Fruit fly (Drosophila melanogaster): ENCODE measurements around the gene Phae2.

The Phae2 gene

DNA sequence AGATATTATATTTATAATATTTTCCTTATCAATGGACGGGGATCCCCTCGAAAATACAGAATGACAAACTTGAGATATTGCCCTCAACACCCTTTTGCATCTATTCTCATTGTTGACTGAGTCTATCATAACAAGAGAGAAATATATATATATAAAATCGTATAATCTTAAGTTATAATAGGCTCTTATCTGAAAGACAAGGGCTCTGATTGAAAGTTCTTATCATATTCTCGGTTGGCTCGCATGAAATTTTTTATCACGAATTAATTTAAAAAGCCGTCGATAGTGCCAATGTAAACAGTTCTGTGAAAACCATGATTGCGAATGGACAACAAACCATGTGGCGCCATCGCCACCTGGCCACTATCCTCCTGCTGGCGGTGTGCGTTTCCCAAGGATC is at the start of gene Phae2:
Gene Phae2, plus strand, starts transcription at position 301 of the 400 bp plus-strand sequence.
- no peak for TF ChIP-seq CTCF (optimal IDR thresholded peaks at IDR 0.05)
- TF ChIP-seq CG8478 (optimal IDR thresholded peaks at IDR 0.05): no peak

DNA sequence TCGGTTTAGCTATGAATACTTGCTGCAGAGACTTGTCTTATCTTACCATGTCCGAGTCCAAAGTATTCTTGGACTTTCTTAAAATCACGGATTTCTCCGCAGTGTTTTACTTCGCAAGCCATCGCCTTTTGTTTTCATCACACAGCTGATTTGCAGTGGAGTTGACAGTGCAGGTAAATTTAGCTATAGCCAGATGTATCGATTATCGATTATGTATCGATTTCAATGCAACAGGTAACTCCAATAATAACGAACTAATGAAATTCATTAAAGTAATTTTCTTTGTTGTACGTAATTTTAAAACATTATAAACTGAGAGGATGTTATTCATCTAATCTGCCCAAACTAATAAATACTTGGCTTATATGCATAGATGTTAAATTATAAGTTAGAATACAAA is 47.9 kb upstream of the Phae2 start, which contains the start of gene Rab3-GAP:
Gene Rab3-GAP, minus strand, starts transcription at position 150 of the 400 bp plus-strand sequence.
- TF ChIP-seq CG8478 (optimal IDR thresholded peaks at IDR 0.05) (no peak), CTCF (optimal IDR thresholded peaks at IDR 0.05) (no peak)

DNA sequence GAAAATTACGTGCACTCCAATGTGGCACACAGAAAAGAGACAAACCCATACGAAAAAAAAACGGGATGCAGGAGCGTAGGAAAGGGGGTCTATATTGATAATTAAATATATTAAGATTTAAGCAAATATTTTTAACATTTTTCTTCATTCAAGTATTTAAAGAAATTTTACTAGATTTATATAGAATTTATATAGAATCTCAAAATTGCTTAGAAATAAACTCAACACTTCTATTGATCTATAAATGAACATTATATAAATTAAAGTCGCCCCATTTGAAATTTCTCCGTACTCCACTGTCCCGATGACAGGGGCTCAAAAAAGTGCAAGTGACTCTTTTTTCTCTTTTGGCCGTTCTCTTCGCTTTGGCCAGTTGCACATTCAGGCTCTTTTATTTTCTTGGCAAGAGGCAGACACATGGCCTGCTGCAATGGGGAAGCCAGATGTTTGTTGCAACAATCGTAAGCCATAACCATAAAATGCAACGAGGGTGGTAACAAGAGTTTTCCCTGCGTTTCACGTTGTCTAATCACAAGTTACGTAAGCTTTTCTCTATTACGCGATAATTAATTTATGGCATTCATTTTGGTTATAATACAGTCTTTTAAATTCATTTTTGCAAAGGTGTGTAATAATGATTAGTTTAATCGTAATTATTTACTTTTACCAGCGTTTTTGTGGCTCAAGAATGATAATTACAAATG is 45.1 kb upstream of the Phae2 start:
- TF ChIP-seq CG8478 (optimal IDR thresholded peaks at IDR 0.05): no peak
- TF ChIP-seq CTCF (optimal IDR thresholded peaks at IDR 0.05): no peak

DNA sequence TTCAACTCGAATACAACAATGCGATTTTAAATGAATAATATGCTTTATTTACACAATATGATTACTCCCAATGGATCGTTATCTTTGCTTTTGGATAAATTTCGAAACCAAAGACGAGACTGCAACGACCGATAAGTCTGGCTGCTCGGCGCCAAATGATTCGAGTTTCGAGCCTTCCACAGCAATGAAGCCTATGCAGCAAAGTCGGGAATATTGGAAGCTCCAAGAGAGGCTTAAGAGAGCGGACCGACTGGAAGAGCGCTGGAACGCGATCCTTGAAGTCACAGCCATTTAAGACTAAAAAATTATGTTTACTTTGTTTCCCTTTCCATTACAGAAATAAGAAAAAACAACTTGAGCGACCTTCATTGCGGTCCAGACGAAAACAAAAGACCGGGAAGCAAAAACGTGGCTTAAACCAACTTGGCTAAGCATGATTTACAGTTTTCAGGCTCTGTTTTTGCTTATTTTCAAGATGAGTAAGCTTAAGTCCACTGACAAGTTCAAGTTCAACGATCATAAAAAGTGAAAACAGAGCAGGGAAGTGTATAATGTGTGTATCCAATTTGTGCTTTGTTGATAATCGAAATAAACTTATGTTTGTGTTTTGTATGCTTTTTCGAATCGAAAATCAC is 44.2 kb upstream of the Phae2 start, which contains the start of gene firl:
Gene firl, minus strand, starts transcription at position 159 of the 635 bp plus-strand sequence.
- TF ChIP-seq CTCF (optimal IDR thresholded peaks at IDR 0.05) (no peak), CG8478 (optimal IDR thresholded peaks at IDR 0.05) (no peak)

DNA sequence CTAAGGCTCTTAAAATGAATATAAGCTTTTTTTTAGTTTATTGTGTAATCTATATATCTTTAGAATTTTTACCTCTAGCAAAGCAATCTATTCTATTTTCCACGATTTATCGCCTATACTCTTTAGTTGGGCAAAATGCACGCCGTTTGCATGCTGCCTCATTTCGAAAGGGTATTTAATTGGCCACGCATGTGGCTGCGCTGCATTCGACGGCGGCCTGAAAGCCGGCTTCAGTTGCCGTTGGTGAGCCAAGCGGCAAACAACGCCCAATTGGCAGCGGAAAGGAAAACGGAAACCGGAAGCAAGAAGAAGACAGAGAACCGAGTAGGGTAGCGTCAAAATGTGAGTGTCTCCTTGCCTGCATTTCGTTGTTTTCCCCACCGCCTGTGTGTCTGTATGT is 35.1 kb upstream of the Phae2 start, which contains the start of gene CG14947:
Gene CG14947, plus strand, starts transcription at position 251 of the 400 bp plus-strand sequence.
- TF ChIP-seq CTCF (optimal IDR thresholded peaks at IDR 0.05) (no peak), CG8478 (optimal IDR thresholded peaks at IDR 0.05) (no peak)

DNA sequence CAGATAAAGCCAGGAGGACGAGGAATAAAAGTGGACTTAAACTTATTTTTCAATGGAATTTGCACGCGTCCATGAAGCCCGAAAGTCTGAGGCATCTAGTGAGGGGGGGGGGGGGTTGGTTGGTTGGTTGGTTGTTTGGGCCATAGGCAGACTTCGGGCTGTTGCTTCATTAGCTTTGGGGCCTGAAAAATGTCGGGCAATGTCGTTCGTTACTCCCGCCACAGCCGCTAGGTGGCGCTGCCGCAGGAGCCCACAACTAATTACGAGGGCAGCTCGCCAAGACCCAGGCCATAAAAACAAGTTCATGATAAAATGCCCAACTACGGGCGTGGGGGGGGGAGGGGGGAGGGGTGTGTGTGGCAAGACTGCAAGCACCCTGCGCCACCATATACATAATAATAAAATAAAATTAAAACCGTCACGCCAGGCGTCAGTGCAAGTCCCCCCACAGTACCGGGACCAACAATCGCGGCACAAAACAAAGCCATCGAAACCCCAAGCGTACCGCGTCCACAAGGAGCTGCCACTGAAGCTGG is 32.7 kb upstream of the Phae2 start:
- TF ChIP-seq CG8478 (optimal IDR thresholded peaks at IDR 0.05): no peak
- TF ChIP-seq CTCF (optimal IDR thresholded peaks at IDR 0.05): peak; percentile 73 to 77

DNA sequence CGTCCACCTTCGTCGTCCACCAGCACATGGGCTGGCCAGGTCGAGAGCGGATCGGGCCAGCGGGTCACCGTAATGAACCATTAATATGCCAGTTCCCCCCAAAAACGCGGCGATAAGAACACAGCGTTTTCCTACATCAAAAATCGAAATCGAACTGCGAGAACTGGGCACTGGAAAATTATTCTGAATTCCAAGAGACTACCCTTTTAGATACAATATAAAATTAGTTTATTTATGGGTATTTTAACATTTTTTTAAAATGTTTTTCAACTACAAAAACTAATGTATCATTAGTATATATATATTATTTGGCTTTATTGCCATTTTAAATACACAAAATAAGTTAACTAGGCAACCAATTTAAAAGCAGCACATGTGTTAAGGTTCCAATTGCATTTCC is 32.2 kb upstream of the Phae2 start:
- no peak for TF ChIP-seq CTCF (optimal IDR thresholded peaks at IDR 0.05)
- no peak for TF ChIP-seq CG8478 (optimal IDR thresholded peaks at IDR 0.05)

DNA sequence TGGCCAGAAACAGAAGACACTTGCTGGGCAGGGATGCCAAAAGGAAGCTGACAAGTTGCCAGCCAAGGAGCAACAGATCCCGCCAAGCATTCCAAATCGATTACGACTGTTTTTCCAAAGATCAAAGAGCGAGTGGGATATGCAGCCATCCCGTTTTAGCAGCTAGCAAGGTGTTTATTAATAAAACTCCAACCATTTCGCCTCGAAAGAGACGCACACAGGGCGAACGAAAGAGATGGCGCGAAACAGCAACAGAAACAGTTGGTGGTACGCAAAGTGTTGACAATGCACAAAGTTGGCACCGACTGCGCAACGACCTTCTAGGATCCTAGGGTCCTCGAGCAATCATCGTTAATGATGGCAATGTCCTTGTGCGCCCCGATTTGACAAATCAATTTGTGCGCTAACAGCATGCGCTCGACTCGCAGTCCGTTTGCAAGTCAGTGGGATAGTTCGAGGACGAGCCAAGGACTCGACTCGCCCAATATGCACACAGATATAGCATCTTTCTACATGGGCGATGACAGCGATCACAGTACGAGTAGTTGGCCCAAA is 31.0 kb upstream of the Phae2 start:
- TF ChIP-seq CG8478 (optimal IDR thresholded peaks at IDR 0.05) (no peak), CTCF (optimal IDR thresholded peaks at IDR 0.05) (no peak)

DNA sequence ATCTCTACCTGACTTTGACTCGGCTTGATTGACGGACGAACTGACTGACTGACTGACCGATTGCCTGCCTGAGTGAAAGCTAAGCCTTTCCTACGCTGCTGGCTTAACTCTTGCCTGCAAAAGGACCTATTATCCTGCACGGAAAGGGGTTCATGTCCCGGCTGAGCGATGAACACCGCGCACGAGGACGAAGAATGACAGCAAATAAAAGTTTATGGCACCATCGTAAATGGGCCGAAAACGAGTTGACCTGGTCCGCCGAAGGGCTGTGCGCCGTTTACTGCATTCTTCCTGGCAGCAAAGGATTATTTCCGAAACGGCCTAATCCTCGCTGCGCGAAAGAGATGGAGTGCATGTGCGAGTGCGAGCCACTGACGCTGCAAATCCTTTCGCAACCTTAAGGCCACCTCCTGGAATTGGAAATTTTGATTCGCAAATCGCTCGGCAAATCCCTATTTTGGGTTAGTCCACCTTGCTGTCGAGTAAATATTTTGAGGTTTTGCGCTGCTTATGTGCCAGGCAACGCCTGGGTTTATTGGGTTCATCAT is 29.7 kb upstream of the Phae2 start:
- no peak for TF ChIP-seq CG8478 (optimal IDR thresholded peaks at IDR 0.05)
- no peak for TF ChIP-seq CTCF (optimal IDR thresholded peaks at IDR 0.05)

DNA sequence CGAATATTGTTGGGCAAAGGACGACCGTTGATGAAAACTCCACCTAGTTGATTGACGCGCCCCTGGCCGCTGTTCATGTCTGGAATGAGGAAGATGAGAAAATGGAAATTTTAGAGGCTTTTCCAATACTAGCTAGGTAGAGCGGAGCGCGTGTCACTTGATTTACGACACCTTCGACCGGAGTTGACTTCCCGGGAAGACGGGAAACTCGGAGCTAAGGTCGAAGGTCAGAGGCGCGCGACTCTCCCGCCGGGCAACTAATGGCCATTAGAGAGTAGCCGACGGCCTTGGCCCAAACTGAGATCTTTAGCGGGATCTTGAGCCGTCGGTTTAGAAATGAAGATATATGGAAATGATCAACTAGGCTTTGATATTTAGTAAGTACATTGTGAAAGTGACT is 25.9 kb upstream of the Phae2 start:
- TF ChIP-seq CTCF (optimal IDR thresholded peaks at IDR 0.05): no peak

DNA sequence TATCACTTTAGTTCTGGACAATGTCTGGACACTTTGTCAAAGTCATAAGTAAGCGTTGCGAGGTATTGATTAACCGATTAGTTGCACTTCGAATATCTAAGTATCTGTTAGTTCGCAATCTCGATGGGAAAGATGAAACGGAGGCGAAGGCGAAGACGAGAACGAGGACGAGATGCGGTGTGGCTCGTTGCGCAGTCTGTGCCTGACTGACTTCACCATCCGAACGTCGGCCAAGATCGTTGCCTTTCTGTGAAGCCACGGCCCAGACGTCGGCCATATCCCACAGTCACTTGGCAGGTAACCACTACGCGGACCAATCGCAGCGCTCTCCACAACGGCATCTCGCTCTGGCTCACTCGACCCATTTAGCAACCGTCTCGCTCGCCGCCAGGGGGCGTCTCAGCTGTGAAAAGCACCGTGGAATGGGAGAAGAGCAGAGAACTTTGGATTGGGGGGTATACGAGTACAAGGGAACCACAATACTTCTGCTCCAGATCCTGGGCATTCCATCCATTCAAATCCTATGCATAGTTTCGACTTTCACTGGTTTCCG is 25.2 kb upstream of the Phae2 start, which contains the start of gene prd:
Gene prd, minus strand, starts transcription at position 209 of the 553 bp plus-strand sequence.
- TF ChIP-seq CTCF (optimal IDR thresholded peaks at IDR 0.05): peak; percentile 80 to 85
- no peak for TF ChIP-seq CG8478 (optimal IDR thresholded peaks at IDR 0.05)

DNA sequence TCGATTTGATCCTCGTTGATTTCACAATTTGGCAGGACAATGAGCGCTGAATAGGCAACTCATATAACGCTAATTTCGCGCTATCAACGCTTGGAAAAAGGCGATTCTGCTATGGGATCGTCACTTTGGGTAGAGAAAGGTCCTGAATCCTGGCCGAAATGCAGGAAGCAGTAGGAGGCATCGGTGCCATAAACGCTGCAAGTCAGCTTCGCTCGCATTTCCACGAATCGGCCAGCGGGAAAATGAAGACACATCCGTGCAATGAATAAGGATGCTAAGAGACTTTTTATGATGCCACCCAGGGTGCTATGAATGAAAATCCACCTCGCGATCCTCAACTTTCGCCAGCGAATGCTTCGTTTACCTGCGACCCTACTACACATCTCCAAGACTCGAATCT is 23.5 kb upstream of the Phae2 start:
- TF ChIP-seq CG8478 (optimal IDR thresholded peaks at IDR 0.05): no peak
- TF ChIP-seq CTCF (optimal IDR thresholded peaks at IDR 0.05): no peak

DNA sequence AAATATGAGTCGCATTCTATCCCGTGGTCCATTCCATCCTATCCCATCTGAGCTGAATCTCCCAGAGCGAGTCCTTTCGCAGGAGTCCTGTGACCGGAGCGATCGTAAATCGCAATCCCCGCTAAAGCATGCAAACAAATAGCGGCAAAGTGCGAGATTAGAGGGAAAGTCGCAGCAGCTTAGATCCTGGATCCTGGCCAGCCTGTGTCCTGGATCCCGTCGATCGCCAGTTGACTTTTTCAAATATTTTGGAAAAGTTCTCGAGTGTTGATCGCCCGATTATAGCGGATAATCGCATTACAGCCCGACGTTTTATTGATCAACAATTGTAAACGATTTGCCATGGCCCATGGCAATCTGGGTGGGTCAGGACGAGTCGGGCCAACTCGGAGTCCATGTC is 21.8 kb upstream of the Phae2 start:
- TF ChIP-seq CG8478 (optimal IDR thresholded peaks at IDR 0.05) (no peak), CTCF (optimal IDR thresholded peaks at IDR 0.05) (no peak)

DNA sequence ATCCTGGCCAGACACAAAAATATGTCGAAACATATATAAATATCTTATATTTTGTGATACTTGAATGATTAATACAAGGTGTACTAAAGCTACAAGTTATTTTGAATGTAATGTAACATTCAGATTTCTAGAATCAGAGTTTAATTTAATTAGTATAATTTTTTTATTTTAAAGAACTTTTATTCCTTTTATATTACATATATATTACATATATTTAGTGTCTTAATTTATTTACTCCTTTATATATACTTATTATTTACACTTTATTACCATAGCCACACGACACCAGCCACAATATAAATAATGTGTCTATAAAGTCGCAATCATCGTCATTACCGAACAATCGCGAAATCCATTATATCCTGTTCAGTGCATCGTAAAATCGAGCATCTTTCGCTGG is 19.4 kb upstream of the Phae2 start, which contains the start of gene Pex19:
Gene Pex19, plus strand, starts transcription at position 301 of the 400 bp plus-strand sequence.
- TF ChIP-seq CG8478 (optimal IDR thresholded peaks at IDR 0.05): no peak
- no peak for TF ChIP-seq CTCF (optimal IDR thresholded peaks at IDR 0.05)

DNA sequence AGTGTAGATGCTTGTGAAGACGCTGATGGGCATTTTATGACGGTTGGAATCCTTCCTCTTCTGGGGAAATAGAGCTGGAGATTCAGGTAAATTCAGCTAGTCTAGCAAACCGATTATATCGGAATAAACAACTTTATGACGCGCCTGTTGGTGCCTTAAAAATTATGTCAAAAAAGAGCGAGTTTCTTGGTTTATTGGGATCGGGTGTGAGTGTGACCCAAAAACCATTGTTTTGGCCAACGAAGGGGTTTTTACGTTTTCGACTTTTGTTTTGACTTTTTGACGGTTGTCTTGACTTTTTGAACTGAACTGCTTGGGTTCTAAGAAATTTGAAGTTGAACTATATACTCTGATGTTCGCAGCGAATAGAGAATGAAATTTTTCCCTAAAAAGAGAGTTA is 18.9 kb upstream of the Phae2 start:
- TF ChIP-seq CG8478 (optimal IDR thresholded peaks at IDR 0.05) (no peak), CTCF (optimal IDR thresholded peaks at IDR 0.05) (no peak)

Data from S2 (cell line).